Worm (Caenorhabditis elegans) whole organism, L3 larva: ENCODE measurements around the gene fbxa-219.
A peak's percentile ranks its signal among the peaks of the same experiment; 100 is the strongest.

Experiments
- R02D3.7 ChIP-seq: fragments of 150-350 bp; optimal IDR thresholded peaks from 2 replicates; lab custom pipeline; 2014; ENCODE audit warnings: missing biosample characterization, missing genetic modification characterization
- ZK546.5 ChIP-seq: sonication (generic microtip); optimal IDR thresholded peaks from 2 replicates; lab custom pipeline; 2017; ENCODE audit warnings: missing biosample characterization, missing genetic modification characterization
- aly-2 ChIP-seq: fragments of 150-350 bp; optimal IDR thresholded peaks from 2 replicates; lab custom pipeline; 2014; ENCODE audit warnings: missing biosample characterization, missing genetic modification characterization
- ama-1 ChIP-seq: fragments of 150-350 bp; optimal IDR thresholded peaks from 2 replicates; lab custom pipeline; 2018
- ceh-16 ChIP-seq: sonication (generic microtip); optimal IDR thresholded peaks from 2 replicates; lab custom pipeline; 2017; ENCODE audit warnings: missing biosample characterization, missing genetic modification characterization
- ceh-28 ChIP-seq: fragments of 150-350 bp; optimal IDR thresholded peaks from 2 replicates; lab custom pipeline; 2014; ENCODE audit warnings: missing biosample characterization, missing genetic modification reagents, missing genetic modification characterization
- ceh-82 ChIP-seq: fragments of 150-350 bp; optimal IDR thresholded peaks from 2 replicates; lab custom pipeline; 2014; ENCODE audit warnings: missing biosample characterization, missing genetic modification characterization
- ceh-9 ChIP-seq: sonication (generic microtip); optimal IDR thresholded peaks from 2 replicates; lab custom pipeline; 2018; ENCODE audit warnings: missing biosample characterization, missing genetic modification characterization
- egl-27 ChIP-seq: sonication (generic microtip); optimal IDR thresholded peaks from 4 replicates; lab custom pipeline; 2017; ENCODE audit warnings: missing biosample characterization, missing genetic modification reagents, missing genetic modification characterization
- egl-5 ChIP-seq: fragments of 150-350 bp; optimal IDR thresholded peaks from 2 replicates; lab custom pipeline; 2017; ENCODE audit warnings: missing biosample characterization, missing genetic modification reagents, missing genetic modification characterization, inconsistent platforms
- elt-1 ChIP-seq: fragments of 150-350 bp; optimal IDR thresholded peaks from 2 replicates; lab custom pipeline; 2014; ENCODE audit warnings: missing biosample characterization, missing genetic modification characterization
- elt-3 ChIP-seq, 3 experiments: fragments of 150-350 bp in 1 of 3; sonication (generic microtip) in 2 of 3; optimal IDR thresholded peaks; 2 replicates in 2 of 3; 4 replicates in 1 of 3; lab custom pipeline; 2014 to 2017; ENCODE audit warnings: missing biosample characterization in 3 of 3, missing genetic modification characterization in 3 of 3
- eor-1 ChIP-seq, 2 experiments: fragments of 150-350 bp; optimal IDR thresholded peaks; 2 replicates each; lab custom pipeline; 2014 to 2018; ENCODE audit warnings: missing biosample characterization in 2 of 2, missing genetic modification characterization in 2 of 2
- fkh-10 ChIP-seq: sonication (generic microtip); optimal IDR thresholded peaks from 2 replicates; lab custom pipeline; 2017; ENCODE audit warnings: missing biosample characterization, missing genetic modification reagents, missing genetic modification characterization
- fkh-2 ChIP-seq: fragments of 150-350 bp; optimal IDR thresholded peaks from 2 replicates; lab custom pipeline; 2014; ENCODE audit warnings: missing biosample characterization, missing genetic modification reagents, missing genetic modification characterization
- hmg-11 ChIP-seq: sonication (generic microtip); optimal IDR thresholded peaks from 2 replicates; lab custom pipeline; 2016; ENCODE audit warnings: missing genetic modification characterization, missing compliant biosample characterization
- jun-1 ChIP-seq: fragments of 150-350 bp; optimal IDR thresholded peaks from 2 replicates; lab custom pipeline; 2014; ENCODE audit warnings: missing biosample characterization, missing genetic modification reagents, missing genetic modification characterization
- lin-15B ChIP-seq: fragments of 150-350 bp; optimal IDR thresholded peaks from 2 replicates; lab custom pipeline; 2014; ENCODE audit warnings: missing biosample characterization, missing genetic modification characterization
- lin-39 ChIP-seq: fragments of 150-350 bp; optimal IDR thresholded peaks from 2 replicates; lab custom pipeline; 2018; ENCODE audit warnings: missing biosample characterization, missing genetic modification reagents, missing genetic modification characterization
- lsy-12 ChIP-seq: sonication (generic microtip); optimal IDR thresholded peaks from 2 replicates; lab custom pipeline; 2016; ENCODE audit warnings: mild to moderate bottlenecking, missing genetic modification characterization, missing compliant biosample characterization
- mdl-1 ChIP-seq: fragments of 150-350 bp; optimal IDR thresholded peaks from 2 replicates; lab custom pipeline; 2014; ENCODE audit warnings: missing biosample characterization, missing genetic modification characterization
- mml-1 ChIP-seq: fragments of 150-350 bp; sonication (generic microtip); optimal IDR thresholded peaks from 3 replicates; lab custom pipeline; 2014; ENCODE audit warnings: missing biosample characterization, missing genetic modification characterization
- nfya-1 ChIP-seq: sonication (generic microtip); optimal IDR thresholded peaks from 2 replicates; lab custom pipeline; 2017; ENCODE audit warnings: missing genetic modification characterization, mild to moderate bottlenecking, missing compliant biosample characterization, antibody characterized with exemption, moderate library complexity; ENCODE audit not compliant: insufficient read depth
- nhr-11 ChIP-seq: fragments of 150-350 bp; optimal IDR thresholded peaks from 2 replicates; lab custom pipeline; 2014; ENCODE audit warnings: missing biosample characterization, missing genetic modification characterization
- nhr-12 ChIP-seq: fragments of 150-350 bp; optimal IDR thresholded peaks from 2 replicates; lab custom pipeline; 2014; ENCODE audit warnings: missing biosample characterization, missing genetic modification characterization
- nhr-23 ChIP-seq: fragments of 150-350 bp; optimal IDR thresholded peaks from 2 replicates; lab custom pipeline; 2014; ENCODE audit warnings: missing biosample characterization, missing genetic modification reagents, missing genetic modification characterization
- nhr-25 ChIP-seq: sonication (generic microtip); optimal IDR thresholded peaks from 2 replicates; lab custom pipeline; 2017; ENCODE audit warnings: missing biosample characterization, missing genetic modification characterization
- nhr-28 ChIP-seq: fragments of 150-350 bp; optimal IDR thresholded peaks from 2 replicates; lab custom pipeline; 2014; ENCODE audit warnings: missing biosample characterization, missing genetic modification characterization
- nhr-43 ChIP-seq: sonication (generic microtip); optimal IDR thresholded peaks from 2 replicates; lab custom pipeline; 2016; ENCODE audit warnings: mild to moderate bottlenecking, missing genetic modification characterization, missing compliant biosample characterization; ENCODE audit not compliant: poor library complexity, severe bottlenecking
- nhr-76 ChIP-seq: fragments of 150-350 bp; sonication (generic microtip); optimal IDR thresholded peaks from 5 replicates; lab custom pipeline; 2014; ENCODE audit warnings: missing biosample characterization, missing genetic modification characterization
- nhr-77 ChIP-seq: fragments of 150-350 bp; optimal IDR thresholded peaks from 2 replicates; lab custom pipeline; 2014; ENCODE audit warnings: missing biosample characterization, missing genetic modification characterization
- pha-4 ChIP-seq: fragments of 150-350 bp; optimal IDR thresholded peaks from 2 replicates; lab custom pipeline; 2014; ENCODE audit warnings: missing biosample characterization, missing genetic modification reagents, missing genetic modification characterization
- pqm-1 ChIP-seq: fragments of 150-350 bp; optimal IDR thresholded peaks from 2 replicates; lab custom pipeline; 2017; ENCODE audit warnings: missing biosample characterization, missing genetic modification characterization, inconsistent platforms
- sea-2 ChIP-seq: fragments of 150-350 bp; sonication (generic microtip); optimal IDR thresholded peaks from 4 replicates; lab custom pipeline; 2014; ENCODE audit warnings: missing biosample characterization, missing genetic modification reagents, missing genetic modification characterization
- skn-1 ChIP-seq: fragments of 150-350 bp; optimal IDR thresholded peaks from 2 replicates; lab custom pipeline; 2014; ENCODE audit warnings: missing biosample characterization, missing genetic modification characterization
- snpc-4 ChIP-seq: fragments of 150-350 bp; optimal IDR thresholded peaks from 2 replicates; lab custom pipeline; 2014; ENCODE audit warnings: missing biosample characterization, missing genetic modification characterization
- zag-1 ChIP-seq: fragments of 150-350 bp; optimal IDR thresholded peaks from 2 replicates; lab custom pipeline; 2014; ENCODE audit warnings: missing biosample characterization, missing genetic modification characterization
- ztf-11 ChIP-seq: fragments of 150-350 bp; optimal IDR thresholded peaks from 2 replicates; lab custom pipeline; 2014; ENCODE audit warnings: missing biosample characterization, missing genetic modification characterization
- ztf-4 ChIP-seq: fragments of 150-350 bp; optimal IDR thresholded peaks from 2 replicates; lab custom pipeline; 2014; ENCODE audit warnings: missing biosample characterization, missing genetic modification characterization

Gene fbxa-219

DNA sequence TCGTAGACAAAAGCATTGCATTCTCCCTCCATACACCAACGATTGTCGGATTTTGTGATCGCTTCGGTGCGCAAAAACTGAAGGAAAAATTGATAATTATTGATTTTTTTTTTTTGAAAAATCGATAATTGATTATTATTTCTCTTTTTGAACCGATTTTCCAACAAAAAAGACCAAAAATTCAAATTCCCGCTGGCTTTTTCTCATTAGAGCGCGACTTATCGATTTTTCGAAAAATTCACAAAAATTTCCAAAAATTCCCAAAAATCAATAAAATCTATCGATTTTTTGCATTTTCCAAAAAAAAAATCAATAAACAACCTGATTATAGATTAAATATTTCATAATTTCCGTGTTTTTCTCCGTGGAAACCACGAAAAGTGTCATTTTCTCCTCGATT, 37.4 kb downstream of the fbxa-219 start:
- TF ChIP-seq ceh-28 (tag; lab: Kevin White, UChicago) (peak; percentile 86), nhr-77 (tag; lab: Kevin White, UChicago) (no peak)
- TF ChIP-seq, all 47 proteins: peak for 1

DNA sequence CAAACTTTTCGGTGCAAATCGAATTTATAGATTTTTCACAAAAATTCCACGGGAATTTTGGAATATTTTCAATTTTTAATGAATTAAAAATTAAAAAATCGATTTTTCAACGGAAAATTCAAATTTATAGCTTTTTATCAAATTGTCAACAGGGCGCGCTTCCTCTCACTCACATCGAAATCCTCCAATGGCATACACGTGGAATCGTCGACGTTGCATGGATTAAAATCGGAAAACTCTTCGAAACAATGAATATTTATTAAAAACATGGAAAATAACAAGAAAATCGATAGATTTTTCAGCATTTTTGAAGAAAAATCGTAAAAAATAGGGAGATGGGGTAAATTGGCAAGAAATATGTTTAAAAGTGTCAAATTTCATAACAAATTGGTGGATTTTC, 38.1 kb downstream of the fbxa-219 start, which contains the start of gene Y54F10BM.12:
Gene Y54F10BM.12, minus strand, starts transcription at position 344 of the 400 bp plus-strand sequence.
- TF ChIP-seq lsy-12 (tag; lab: Kevin White, UChicago), result no peak
- no peak for TF ChIP-seq egl-5 (tag; lab: Kevin White, UChicago)
- TF ChIP-seq nhr-12, result no peak
- no peak for TF ChIP-seq elt-3 (tag; optimal IDR thresholded peaks at IDR 0.05; lab: Kevin White, UChicago)
- TF ChIP-seq pha-4 (tag; lab: Kevin White, UChicago), result no peak
- no peak for TF ChIP-seq jun-1
- TF ChIP-seq egl-27 (tag; lab: Kevin White, UChicago), result no peak
- TF ChIP-seq eor-1 (tag; optimal IDR thresholded peaks at IDR 0.05; lab: Kevin White, UChicago), result no peak
- no peak for TF ChIP-seq ZK546.5
- no peak for TF ChIP-seq ceh-82 (tag; lab: Kevin White, UChicago)
- no peak for TF ChIP-seq fkh-2 (tag; lab: Kevin White, UChicago)
- TF ChIP-seq nhr-11, result no peak
- TF ChIP-seq nfya-1 (tag; lab: Kevin White, UChicago), result no peak
- no peak for TF ChIP-seq ceh-9

DNA sequence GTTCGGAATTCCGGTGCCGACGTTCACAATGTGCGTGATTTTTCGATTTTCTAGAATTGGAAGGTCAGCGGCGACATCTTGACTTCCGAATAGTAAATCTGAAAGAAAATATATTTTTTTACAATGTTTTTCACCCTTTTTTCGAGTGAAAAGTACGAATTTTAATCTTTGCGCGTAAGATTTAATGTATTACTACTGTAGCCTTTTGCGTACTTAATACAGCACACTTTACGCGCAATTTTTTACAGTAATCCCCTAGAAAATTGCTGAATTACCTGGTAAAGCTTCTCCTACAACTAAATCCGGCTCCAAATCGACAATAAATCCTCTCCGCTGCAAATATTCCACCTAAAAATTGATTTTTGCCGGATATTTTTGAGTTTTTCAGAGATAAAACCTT, 39.2 kb downstream of the fbxa-219 start:
- TF ChIP-seq nhr-23 (no peak), hmg-11 (no peak), egl-5 (tag; lab: Kevin White, UChicago) (no peak), mdl-1 (tag; lab: Kevin White, UChicago) (no peak), ZK546.5 (no peak), ceh-9 (no peak), lin-39 (tag; lab: Kevin White, UChicago) (no peak), pqm-1 (tag; lab: Kevin White, UChicago) (no peak), aly-2 (tag; lab: Kevin White, UChicago) (no peak), ztf-11 (tag; lab: Kevin White, UChicago) (no peak), ceh-16 (no peak), nhr-77 (tag; lab: Kevin White, UChicago) (no peak), nhr-76 (tag; lab: Kevin White, UChicago) (no peak), nhr-12 (no peak), fkh-10 (no peak), zag-1 (no peak), ztf-4 (tag; lab: Kevin White, UChicago) (no peak)

DNA sequence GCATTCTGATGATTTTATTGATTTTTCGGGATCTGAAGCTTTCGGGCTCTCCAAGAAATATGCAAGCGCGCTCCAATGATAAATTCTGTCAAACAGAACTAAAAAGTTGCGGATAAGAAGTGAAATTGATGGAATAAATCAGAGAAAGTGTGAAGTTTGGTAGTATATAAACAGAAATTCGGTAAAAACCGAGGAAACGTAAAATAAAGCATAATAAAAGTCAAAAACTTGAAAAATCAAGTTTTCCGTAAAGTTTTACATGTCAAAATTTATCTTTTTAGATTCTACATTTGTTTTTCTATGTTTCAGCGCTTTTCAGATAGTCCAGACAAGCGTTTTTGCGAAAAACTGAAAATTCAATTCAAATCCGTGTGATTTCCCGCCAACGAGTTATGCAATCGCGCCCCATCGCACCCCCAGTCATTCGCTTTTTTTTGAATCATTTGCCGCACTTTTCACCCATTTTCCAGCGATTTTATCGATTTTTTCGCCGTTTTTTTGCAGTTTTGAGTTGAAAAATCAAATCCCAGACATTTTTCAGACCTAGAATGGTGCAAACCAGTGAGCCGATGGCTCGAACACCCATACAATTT, 39.9 kb downstream of the fbxa-219 start, which contains the start of the genes Y54F10BM.13 and ppm-1.D:
Gene Y54F10BM.13, minus strand, starts transcription at position 51 of the 593 bp plus-strand sequence.
Gene ppm-1.D, plus strand, starts transcription at position 540 of the 593 bp plus-strand sequence.
- TF ChIP-seq lin-39 (tag; lab: Kevin White, UChicago), result peak; percentile 2
- TF ChIP-seq hmg-11, result peak; percentile 8
- no peak for TF ChIP-seq nhr-76 (tag; lab: Kevin White, UChicago)
- no peak for TF ChIP-seq nhr-11
- no peak for TF ChIP-seq nhr-77 (tag; lab: Kevin White, UChicago)
- TF ChIP-seq lin-15B (tag; lab: Kevin White, UChicago), result peak; percentile 73
- peak; percentile 30 for TF ChIP-seq nfya-1 (tag; lab: Kevin White, UChicago)

DNA sequence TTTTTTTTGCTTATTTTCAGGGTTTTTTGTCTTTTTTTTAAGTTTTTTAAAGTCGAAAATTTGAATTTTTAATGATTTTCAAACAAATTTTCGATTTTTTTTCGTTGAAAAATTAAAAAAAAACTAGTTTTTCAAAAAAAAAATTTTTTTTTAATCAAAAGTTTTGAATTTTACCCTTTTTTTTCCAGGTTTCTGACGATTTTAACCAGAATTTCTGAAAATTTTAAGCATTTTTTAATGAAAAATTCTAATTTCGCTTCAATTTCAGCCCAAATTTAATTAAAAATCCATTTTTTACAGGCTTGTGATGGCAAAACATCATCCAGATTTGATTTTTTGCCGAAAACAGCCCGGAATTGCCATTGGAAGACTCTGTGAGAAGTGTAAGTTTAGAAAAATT, 52.1 kb downstream of the fbxa-219 start, which contains the start of gene phf-5:
Gene phf-5, plus strand, starts transcription at position 301 of the 400 bp plus-strand sequence.
- TF ChIP-seq nhr-76 (tag; lab: Kevin White, UChicago), result no peak
- no peak for TF ChIP-seq egl-5 (tag; lab: Kevin White, UChicago)
- TF ChIP-seq snpc-4 (tag; lab: Kevin White, UChicago), result no peak
- TF ChIP-seq elt-1 (tag; lab: Kevin White, UChicago), result no peak
- TF ChIP-seq nhr-28 (tag; lab: Kevin White, UChicago), result no peak
- TF ChIP-seq ceh-16, result no peak
- TF ChIP-seq nhr-25, result no peak
- TF ChIP-seq mml-1 (tag; lab: Kevin White, UChicago), result no peak
- TF ChIP-seq ama-1 (lab: Kevin White, UChicago), result no peak
- no peak for TF ChIP-seq aly-2 (tag; lab: Kevin White, UChicago)
- no peak for TF ChIP-seq nfya-1 (tag; lab: Kevin White, UChicago)
- TF ChIP-seq nhr-77 (tag; lab: Kevin White, UChicago), result no peak
- no peak for TF ChIP-seq ceh-28 (tag; lab: Kevin White, UChicago)
- no peak for TF ChIP-seq R02D3.7
- no peak for TF ChIP-seq mdl-1 (tag; lab: Kevin White, UChicago)
- TF ChIP-seq nhr-43 (tag; lab: Kevin White, UChicago), result no peak
- no peak for TF ChIP-seq eor-1 (tag; optimal IDR thresholded peaks at IDR 0.05; lab: Kevin White, UChicago)
- no peak for TF ChIP-seq skn-1
- TF ChIP-seq egl-27 (tag; lab: Kevin White, UChicago), result no peak
- no peak for TF ChIP-seq sea-2 (GFP tag; lab: Kevin White, UChicago)
